Fruit fly (Drosophila melanogaster): ENCODE results near the gene Bub3.

Gene Bub3

dm6 chr3R:29668777-29669176 is 6.4 kb downstream of the Bub3 start, which contains the start of the genes ppk20 and ppk30:
Gene ppk20, minus strand, starts transcription at chr3R:29668877.
Gene ppk30, plus strand, starts transcription at chr3R:29669149.
- TF ChIP-seq CG17801 (GFP tag; optimal IDR thresholded peaks at IDR 0.05; ENCODE audit: partially characterized antibody): no peak

- TF ChIP-seq CG17801 (GFP tag; optimal IDR thresholded peaks at IDR 0.05; ENCODE audit: partially characterized antibody): no peak
These were observed 10.9 kb downstream of the Bub3 start, which contains the start of gene ppk21 for dm6 chr3R:29664183-29664829. Gene ppk21, plus strand, starts transcription at chr3R:29664779.

- no peak for TF ChIP-seq CG17801 (GFP tag; optimal IDR thresholded peaks at IDR 0.05; ENCODE audit: partially characterized antibody)
These were observed 15.3 kb downstream of the Bub3 start, which contains the start of gene Dop1R2 for dm6 chr3R:29659950-29660349. Gene Dop1R2, minus strand, starts transcription at chr3R:29659984.

dm6 chr3R:29651488-29651887 is 23.7 kb downstream of the Bub3 start:
- no peak for TF ChIP-seq CG17801 (GFP tag; optimal IDR thresholded peaks at IDR 0.05; ENCODE audit: partially characterized antibody)

- no peak for TF ChIP-seq CG17801 (GFP tag; optimal IDR thresholded peaks at IDR 0.05; ENCODE audit: partially characterized antibody)
These were observed 49.3 kb downstream of the Bub3 start for dm6 chr3R:29625883-29626282.

Measured in ovary, adult (tissue).